Worm (Caenorhabditis elegans): ENCODE measurements around the gene R02E4.2.
A peak's percentile ranks its signal among the peaks of the same experiment; 100 is the strongest.

R02E4.2 gene

ce11 chrX:4134855-4135254 lies 27.6 kb downstream of the R02E4.2 start, which contains the start of gene ZK470.2:
ZK470.2 (plus strand) TSS chrX:4135155.
- TF ChIP-seq ztf-11 (tag; optimal IDR thresholded peaks at IDR 0.05) (no peak), ceh-9 (tag; optimal IDR thresholded peaks at IDR 0.05) (no peak), ama-1 (optimal IDR thresholded peaks at IDR 0.05) (no peak), lin-39 (tag; optimal IDR thresholded peaks at IDR 0.05) (no peak), ceh-82 (tag; optimal IDR thresholded peaks at IDR 0.05) (no peak), tbx-2 (tag; optimal IDR thresholded peaks at IDR 0.05) (no peak), unc-39 (tag; optimal IDR thresholded peaks at IDR 0.05) (no peak), eor-1 (tag; optimal IDR thresholded peaks at IDR 0.05) (no peak), egl-5 (tag; optimal IDR thresholded peaks at IDR 0.05) (no peak), aly-2 (tag; optimal IDR thresholded peaks at IDR 0.05) (no peak)

ce11 chrX:4136547-4137311 lies 29.5 kb downstream of the R02E4.2 start:
- TF ChIP-seq sea-2 (GFP tag; optimal IDR thresholded peaks at IDR 0.05) (no peak), nfya-1 (tag; optimal IDR thresholded peaks at IDR 0.05; ENCODE audit: insufficient read depth) (no peak), nhr-23 (tag; optimal IDR thresholded peaks at IDR 0.05) (no peak), fos-1 (tag; optimal IDR thresholded peaks at IDR 0.05) (no peak), egl-5 (tag; optimal IDR thresholded peaks at IDR 0.05) (no peak), lin-39 (tag; optimal IDR thresholded peaks at IDR 0.05) (no peak), nhr-43 (tag; optimal IDR thresholded peaks at IDR 0.05; ENCODE audit: poor library complexity, severe bottlenecking) (no peak), lin-15B (tag; optimal IDR thresholded peaks at IDR 0.05) (no peak), fkh-10 (GFP tag; optimal IDR thresholded peaks at IDR 0.05) (no peak), elt-2 (tag; optimal IDR thresholded peaks at IDR 0.05) (no peak), hmg-11 (tag; optimal IDR thresholded peaks at IDR 0.05) (no peak)

- TF ChIP-seq nhr-43 (tag; optimal IDR thresholded peaks at IDR 0.05; ENCODE audit: poor library complexity, severe bottlenecking), result peak; percentile 65
- TF ChIP-seq nhr-23 (tag; optimal IDR thresholded peaks at IDR 0.05), result peak; percentile 41
- no peak for TF ChIP-seq daf-12 (tag; optimal IDR thresholded peaks at IDR 0.05)
- TF ChIP-seq R02D3.7 (tag; optimal IDR thresholded peaks at IDR 0.05), result peak; percentile 9
- TF ChIP-seq nhr-237 (tag; optimal IDR thresholded peaks at IDR 0.05), result no peak
- no peak for TF ChIP-seq nhr-11 (tag; optimal IDR thresholded peaks at IDR 0.05)
- TF ChIP-seq ceh-28 (tag; optimal IDR thresholded peaks at IDR 0.05), result peak; percentile 57
- TF ChIP-seq nhr-28 (tag; optimal IDR thresholded peaks at IDR 0.05), result no peak
- no peak for TF ChIP-seq ztf-11 (tag; optimal IDR thresholded peaks at IDR 0.05)
- TF ChIP-seq jun-1 (tag; optimal IDR thresholded peaks at IDR 0.05), result peak; percentile 30
- TF ChIP-seq ceh-16 (tag; optimal IDR thresholded peaks at IDR 0.05), result no peak
- no peak for TF ChIP-seq fkh-2 (tag; optimal IDR thresholded peaks at IDR 0.05)
- no peak for TF ChIP-seq lin-15B (tag; optimal IDR thresholded peaks at IDR 0.05)
- peak; percentile 23 for TF ChIP-seq elt-2 (tag; optimal IDR thresholded peaks at IDR 0.05)
- TF ChIP-seq ceh-9 (tag; optimal IDR thresholded peaks at IDR 0.05), result no peak
- no peak for TF ChIP-seq nhr-76 (tag; optimal IDR thresholded peaks at IDR 0.05)
- no peak for TF ChIP-seq eor-1 (tag; optimal IDR thresholded peaks at IDR 0.05)
- no peak for TF ChIP-seq pqm-1 (tag; optimal IDR thresholded peaks at IDR 0.05)
- TF ChIP-seq elt-1 (tag; optimal IDR thresholded peaks at IDR 0.05), result no peak
- no peak for TF ChIP-seq nhr-67 (tag; optimal IDR thresholded peaks at IDR 0.05)
- peak in 2 of 3 experiments; percentile 32 to 68 for TF ChIP-seq elt-3 (tag; optimal IDR thresholded peaks at IDR 0.05)
- peak; percentile 33 for TF ChIP-seq unc-62 (GFP tag; optimal IDR thresholded peaks at IDR 0.05)
- TF ChIP-seq egl-5 (tag; optimal IDR thresholded peaks at IDR 0.05), result peak; percentile 4
- TF ChIP-seq lin-39 (tag; optimal IDR thresholded peaks at IDR 0.05), result peak; percentile 66
- TF ChIP-seq sea-2 (GFP tag; optimal IDR thresholded peaks at IDR 0.05), result no peak
- no peak for TF ChIP-seq ceh-82 (tag; optimal IDR thresholded peaks at IDR 0.05)
- no peak for TF ChIP-seq snpc-4 (tag; optimal IDR thresholded peaks at IDR 0.05)
- TF ChIP-seq nhr-77 (tag; optimal IDR thresholded peaks at IDR 0.05), result no peak
- no peak for TF ChIP-seq nhr-12 (tag; optimal IDR thresholded peaks at IDR 0.05)
- TF ChIP-seq ZK546.5 (tag; optimal IDR thresholded peaks at IDR 0.05), result no peak
- TF ChIP-seq fkh-10 (GFP tag; optimal IDR thresholded peaks at IDR 0.05), result no peak
- no peak for TF ChIP-seq zag-1 (tag; optimal IDR thresholded peaks at IDR 0.05)
- no peak for TF ChIP-seq unc-39 (tag; optimal IDR thresholded peaks at IDR 0.05)
- TF ChIP-seq nfya-1 (tag; optimal IDR thresholded peaks at IDR 0.05; ENCODE audit: insufficient read depth), result peak; percentile 51
- peak; percentile 29 for TF ChIP-seq mdl-1 (tag; optimal IDR thresholded peaks at IDR 0.05)
- TF ChIP-seq skn-1 (tag; optimal IDR thresholded peaks at IDR 0.05), result no peak
- no peak for TF ChIP-seq pha-4 (tag; optimal IDR thresholded peaks at IDR 0.05)
- peak; percentile 19 for TF ChIP-seq hmg-11 (tag; optimal IDR thresholded peaks at IDR 0.05)
- no peak for TF ChIP-seq fos-1 (tag; optimal IDR thresholded peaks at IDR 0.05)
- peak; percentile 30 for TF ChIP-seq ama-1 (optimal IDR thresholded peaks at IDR 0.05)
Observed at ce11 chrX:4137452-4138164, 30.4 kb downstream of the R02E4.2 start.

Data from whole organism, L3 larva.